Fruit fly (Drosophila melanogaster): ENCODE data around the gene CG7126.

dm6 chr3R:18301569-18301968 is 1.1 kb downstream of the CG7126 start, which contains the start of gene Polr1E:
- TF ChIP-seq lmd (GFP tag; IDR thresholded peaks at IDR 0.05), result no peak
- no peak for TF ChIP-seq mld (GFP tag; IDR thresholded peaks at IDR 0.05; ENCODE audit: partially characterized antibody)
- no peak for TF ChIP-seq bsh (GFP tag; optimal IDR thresholded peaks at IDR 0.05)
- no peak for TF ChIP-seq tap (tag; optimal IDR thresholded peaks at IDR 0.05)
- no peak for TF ChIP-seq unpg (GFP tag; optimal IDR thresholded peaks at IDR 0.05)
- no peak for TF ChIP-seq gem (tag; optimal IDR thresholded peaks at IDR 0.05)
- TF ChIP-seq ash1 (GFP tag; optimal IDR thresholded peaks at IDR 0.05), result no peak
- TF ChIP-seq odd (GFP tag; optimal IDR thresholded peaks at IDR 0.05), result no peak
- TF ChIP-seq gsb (GFP tag; IDR thresholded peaks at IDR 0.05), result no peak
- TF ChIP-seq Abd-B (GFP tag; optimal IDR thresholded peaks at IDR 0.05), result no peak
- TF ChIP-seq E2f1 (GFP tag; IDR thresholded peaks at IDR 0.05), result no peak
- TF ChIP-seq CG1529 (GFP tag; optimal IDR thresholded peaks at IDR 0.05), result no peak
